Worm (Caenorhabditis elegans): Measurements from ENCODE around the gene nas-9.

DNA sequence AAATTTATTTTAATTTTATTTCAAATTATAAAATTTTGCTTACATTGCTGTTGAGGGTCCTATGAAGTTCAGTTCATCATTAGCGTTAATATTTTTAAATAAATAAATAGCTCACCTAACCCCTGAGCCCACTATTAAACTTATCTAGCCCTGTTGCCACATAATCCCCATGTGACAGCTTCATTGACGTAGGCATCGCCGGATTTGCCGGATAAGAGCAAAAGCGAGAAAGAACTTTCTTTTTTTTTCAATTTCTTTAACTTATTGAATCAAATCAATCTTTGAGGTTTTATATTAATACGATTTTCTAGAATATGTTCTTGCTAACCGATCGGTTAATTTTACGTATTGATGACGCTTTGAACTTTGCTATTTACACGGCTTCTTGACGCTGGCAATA lies 12.2 kb upstream of the nas-9 start:
- no peak for TF ChIP-seq nhr-237 (tag; optimal IDR thresholded peaks at IDR 0.05)
- no peak for TF ChIP-seq ceh-16 (tag; optimal IDR thresholded peaks at IDR 0.05)
- TF ChIP-seq mdl-1 (tag; optimal IDR thresholded peaks at IDR 0.05), result no peak
- TF ChIP-seq nhr-11 (tag; optimal IDR thresholded peaks at IDR 0.05), result no peak

Measured in whole organism, L2 larva.